Worm (Caenorhabditis elegans): Measurements from ENCODE around the gene F56F10.1.

Gene F56F10.1

ce11 chrX:924495-925008, 52.1 kb downstream of the F56F10.1 start, which contains the start of the genes pifk-1 and tbc-11 (continued):
- peak; percentile 82 for TF ChIP-seq dve-1 (tag; optimal IDR thresholded peaks at IDR 0.05; ENCODE audit: insufficient read depth)

All from whole organism, L4 larva.